Worm (Caenorhabditis elegans): ENCODE results near the gene Y51A2B.6.

Y51A2B.6 gene

DNA sequence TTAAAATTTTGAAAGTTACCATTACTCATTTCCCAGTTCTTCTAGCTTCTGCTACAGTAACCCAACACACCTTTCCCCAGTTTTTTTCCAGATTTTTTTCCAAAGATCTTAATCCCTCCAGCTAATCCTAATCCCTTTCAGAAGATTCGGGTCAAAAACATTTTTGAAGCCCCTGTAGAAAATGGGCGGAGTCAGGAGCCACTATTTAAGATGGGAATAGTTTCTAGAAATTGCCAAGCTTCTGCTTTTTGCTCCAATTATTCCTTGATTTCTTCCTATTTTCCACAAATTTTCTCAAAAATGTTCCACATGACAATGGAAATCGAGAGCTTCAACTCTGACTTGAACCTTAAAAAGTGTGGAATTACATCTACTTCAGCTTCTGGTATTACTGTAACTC is 29.5 kb downstream of the Y51A2B.6 start, which contains the start of gene C08E8.9:
TSS of gene C08E8.9 (plus strand) at position 301 of the 400 bp plus-strand sequence.
- TF ChIP-seq lin-15B (tag; optimal IDR thresholded peaks at IDR 0.05) (no peak), dsc-1 (tag; optimal IDR thresholded peaks at IDR 0.05) (peak; percentile 3), tlp-1 (tag; optimal IDR thresholded peaks at IDR 0.05) (no peak), unc-30 (tag; optimal IDR thresholded peaks at IDR 0.05) (no peak), ceh-88 (GFP tag; IDR thresholded peaks at IDR 0.05) (no peak), Y116A8C.19 (tag; optimal IDR thresholded peaks at IDR 0.05; ENCODE audit: borderline replicate concordance) (no peak), ets-5 (GFP tag; IDR thresholded peaks at IDR 0.05) (no peak)

DNA sequence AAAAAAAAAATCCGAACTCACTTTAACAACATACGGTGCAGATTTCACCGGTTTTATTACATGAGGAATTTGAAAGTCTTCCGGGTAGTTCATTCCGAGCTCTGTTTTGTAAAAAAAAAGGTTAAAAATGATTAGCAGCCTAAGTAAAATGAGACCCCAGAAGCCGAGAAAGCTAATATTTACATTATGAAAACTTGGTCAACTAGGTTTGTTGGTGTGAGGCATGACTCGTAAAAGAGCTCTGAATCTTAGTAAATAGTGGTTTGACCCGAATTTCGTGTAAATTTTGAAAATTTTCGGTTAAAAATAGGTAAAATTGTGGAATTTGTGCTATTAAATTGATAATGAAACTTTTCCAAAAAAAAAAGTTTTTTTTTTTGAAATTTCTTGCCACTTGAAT is 31.7 kb downstream of the Y51A2B.6 start, which contains the start of gene C08E8.1:
TSS of gene C08E8.1 (minus strand) at position 101 of the 400 bp plus-strand sequence.
- TF ChIP-seq ces-1 (GFP tag; optimal IDR thresholded peaks at IDR 0.05) (no peak), rnt-1 (tag; optimal IDR thresholded peaks at IDR 0.05) (no peak), mab-9 (GFP tag; IDR thresholded peaks at IDR 0.05) (no peak), snu-23 (GFP tag; optimal IDR thresholded peaks at IDR 0.05) (no peak), ceh-82 (tag; optimal IDR thresholded peaks at IDR 0.05) (no peak), dsc-1 (tag; optimal IDR thresholded peaks at IDR 0.05) (no peak), efl-1 (optimal IDR thresholded peaks at IDR 0.05) (no peak), efl-1 (GFP tag; optimal IDR thresholded peaks at IDR 0.05 in 1 of 2) (no peak), lin-35 (GFP tag; optimal IDR thresholded peaks at IDR 0.05) (no peak), nhr-71 (tag; optimal IDR thresholded peaks at IDR 0.05) (no peak), unc-30 (tag; optimal IDR thresholded peaks at IDR 0.05) (no peak), sox-4 (tag; optimal IDR thresholded peaks at IDR 0.05) (no peak), unc-98 (GFP tag; IDR thresholded peaks at IDR 0.05) (no peak), ztf-4 (tag; optimal IDR thresholded peaks at IDR 0.05) (no peak), nhr-85 (tag) (no peak), ztf-11 (tag; optimal IDR thresholded peaks at IDR 0.05) (no peak), blmp-1 (tag; optimal IDR thresholded peaks at IDR 0.05) (no peak), hlh-17 (GFP tag; optimal IDR thresholded peaks at IDR 0.05; ENCODE audit: borderline replicate concordance) (no peak)

DNA sequence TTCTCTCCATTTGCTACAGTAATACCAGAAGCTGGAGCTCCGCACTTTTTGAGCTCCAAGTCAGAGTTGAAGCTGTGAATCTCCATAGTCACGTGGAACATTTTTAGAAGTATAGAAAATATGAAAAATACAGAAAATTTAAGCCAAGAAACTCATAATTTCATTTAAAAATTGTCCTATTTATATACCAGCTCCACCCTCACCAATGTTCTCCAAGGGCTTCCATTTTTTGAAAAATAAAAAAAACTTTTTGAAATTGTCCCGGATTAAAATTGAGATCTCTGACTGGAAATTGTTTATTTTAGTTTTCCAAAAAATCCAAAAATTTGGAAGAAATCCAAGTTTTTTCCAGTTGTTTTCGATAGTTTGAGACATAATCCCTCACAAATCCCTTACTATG is 34.2 kb downstream of the Y51A2B.6 start, which contains the start of gene C08E8.5:
TSS of gene C08E8.5 (minus strand) at position 101 of the 400 bp plus-strand sequence.
- TF ChIP-seq mab-9 (GFP tag; IDR thresholded peaks at IDR 0.05) (no peak), zip-4 (GFP tag; optimal IDR thresholded peaks at IDR 0.05) (no peak), irx-1 (tag; optimal IDR thresholded peaks at IDR 0.05) (no peak), rnt-1 (tag; optimal IDR thresholded peaks at IDR 0.05) (no peak), lir-3 (tag; optimal IDR thresholded peaks at IDR 0.05; ENCODE audit: poor library complexity) (no peak), fkh-4 (tag; optimal IDR thresholded peaks at IDR 0.05; ENCODE audit: borderline replicate concordance) (no peak), nhr-76 (tag; optimal IDR thresholded peaks at IDR 0.05) (no peak), skn-1 (tag; optimal IDR thresholded peaks at IDR 0.05) (no peak), fkh-10 (GFP tag; optimal IDR thresholded peaks at IDR 0.05) (no peak), egl-13 (tag; optimal IDR thresholded peaks at IDR 0.05) (no peak), C34B4.2 (tag; optimal IDR thresholded peaks at IDR 0.05) (no peak), alr-1 (tag; optimal IDR thresholded peaks at IDR 0.05; ENCODE audit: borderline replicate concordance) (no peak)

DNA sequence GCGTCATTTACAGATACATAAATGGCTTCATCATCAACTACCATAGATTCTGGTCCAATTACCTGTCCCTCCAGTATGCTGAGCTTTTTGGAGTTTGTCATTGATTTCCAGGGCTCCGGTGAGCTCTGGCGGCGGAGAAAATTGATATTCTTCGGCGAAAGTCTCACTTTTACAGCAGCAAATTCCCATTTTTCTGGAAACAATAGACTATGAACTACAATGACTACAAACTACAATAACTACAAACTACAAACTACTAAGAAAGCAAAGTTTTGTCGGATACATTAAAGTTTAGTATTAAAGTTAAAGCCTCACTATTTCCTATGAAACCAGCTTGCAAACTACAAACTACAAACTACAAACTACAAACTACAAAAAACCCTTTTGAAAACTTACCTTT is 38.4 kb downstream of the Y51A2B.6 start, which contains the start of gene C08E8.2:
TSS of gene C08E8.2 (minus strand) at position 101 of the 400 bp plus-strand sequence.
- TF ChIP-seq nhr-237 (tag; optimal IDR thresholded peaks at IDR 0.05) (no peak), fkh-10 (GFP tag; optimal IDR thresholded peaks at IDR 0.05) (no peak), nhr-84 (tag; optimal IDR thresholded peaks at IDR 0.05) (no peak), zag-1 (tag; optimal IDR thresholded peaks at IDR 0.05) (no peak), aha-1 (tag; optimal IDR thresholded peaks at IDR 0.05) (no peak), hlh-4 (tag; optimal IDR thresholded peaks at IDR 0.05) (no peak), pax-3 (tag; optimal IDR thresholded peaks at IDR 0.05) (no peak), fkh-8 (tag; optimal IDR thresholded peaks at IDR 0.05) (no peak), pag-3 (tag; optimal IDR thresholded peaks at IDR 0.05; ENCODE audit: borderline replicate concordance, insufficient read depth) (no peak), snpc-4 (tag; optimal IDR thresholded peaks at IDR 0.05) (no peak), ceh-8 (GFP tag; optimal IDR thresholded peaks at IDR 0.05) (no peak), lin-13 (GFP tag; optimal IDR thresholded peaks at IDR 0.05) (no peak)

Measured in whole organism, L1 larva.